Worm (Caenorhabditis elegans): ENCODE results near the gene T05G5.4.

T05G5.4 gene

ce11 chrIII:9789607-9790073, 40.9 kb downstream of the T05G5.4 start, which contains the start of gene R10E11.5:
Gene R10E11.5, minus strand, starts transcription at chrIII:9789657.
- TF ChIP-seq tra-1 (GFP tag; IDR thresholded peaks at IDR 0.05) = no peak
- no peak for TF ChIP-seq lin-38 (GFP tag; IDR thresholded peaks at IDR 0.05)
- no peak for TF ChIP-seq lim-7 (GFP tag; IDR thresholded peaks at IDR 0.05)
- no peak for TF ChIP-seq unc-39 (tag; optimal IDR thresholded peaks at IDR 0.05)
- TF ChIP-seq set-16 (GFP tag; IDR thresholded peaks at IDR 0.05) = no peak
- no peak for TF ChIP-seq T20F7.1 (GFP tag; optimal IDR thresholded peaks at IDR 0.05)
- TF ChIP-seq F37D6.2 (tag; optimal IDR thresholded peaks at IDR 0.05) = no peak
- TF ChIP-seq ceh-62 (tag; optimal IDR thresholded peaks at IDR 0.05) = no peak
- no peak for TF ChIP-seq nhr-42 (GFP tag; IDR thresholded peaks at IDR 0.05)
- TF ChIP-seq nhr-77 (tag; optimal IDR thresholded peaks at IDR 0.05) = no peak
- TF ChIP-seq nhr-76 (tag; optimal IDR thresholded peaks at IDR 0.05) = no peak
- no peak for TF ChIP-seq dmd-6 (GFP tag; IDR thresholded peaks at IDR 0.05)
- TF ChIP-seq nhr-10 (tag; optimal IDR thresholded peaks at IDR 0.05) = no peak
- no peak for TF ChIP-seq R02D3.7 (tag; optimal IDR thresholded peaks at IDR 0.05)
- no peak for TF ChIP-seq nhr-11 (tag; optimal IDR thresholded peaks at IDR 0.05)
- no peak for TF ChIP-seq lin-1 (GFP tag; IDR thresholded peaks at IDR 0.05)
- no peak for TF ChIP-seq hlh-11 (tag; optimal IDR thresholded peaks at IDR 0.05)
- no peak for TF ChIP-seq egl-43 (GFP tag; IDR thresholded peaks at IDR 0.05)
- no peak for TF ChIP-seq spr-3 (GFP tag; optimal IDR thresholded peaks at IDR 0.05)

- TF ChIP-seq unc-62 (GFP tag; optimal IDR thresholded peaks at IDR 0.05 in 1 of 2) (peak in 1 of 2 experiments; percentile 11), unc-62 (tag; optimal IDR thresholded peaks at IDR 0.05) (no peak), nhr-102 (tag; optimal IDR thresholded peaks at IDR 0.05) (no peak), madf-9 (GFP tag; conservative IDR thresholded peaks at IDR 0.05) (no peak), nhr-28 (tag; optimal IDR thresholded peaks at IDR 0.05) (peak; percentile 70), unc-130 (GFP tag; optimal IDR thresholded peaks at IDR 0.05) (peak; percentile 62), dpl-1 (GFP tag; optimal IDR thresholded peaks at IDR 0.05) (peak; percentile 79), lin-13 (GFP tag; optimal IDR thresholded peaks at IDR 0.05) (no peak), daf-8 (GFP tag; IDR thresholded peaks at IDR 0.05) (no peak), daf-16 (GFP tag; optimal IDR thresholded peaks at IDR 0.05) (no peak), daf-16 (tag; optimal IDR thresholded peaks at IDR 0.05) (peak; percentile 23)
These were observed 45.1 kb downstream of the T05G5.4 start, which contains the start of the genes R10E11.9 and mcm-6 for ce11 chrIII:9793592-9794417. Gene R10E11.9, minus strand, starts transcription at chrIII:9793642. Gene mcm-6, plus strand, starts transcription at chrIII:9794367.

- TF ChIP-seq zfp-2 (tag; optimal IDR thresholded peaks at IDR 0.05) (no peak), zfp-3 (GFP tag; conservative IDR thresholded peaks at IDR 0.05) (no peak), hif-1 (tag; optimal IDR thresholded peaks at IDR 0.05) (no peak), ceh-28 (tag; optimal IDR thresholded peaks at IDR 0.05) (no peak), pqm-1 (tag; optimal IDR thresholded peaks at IDR 0.05) (no peak), dpl-1 (GFP tag; optimal IDR thresholded peaks at IDR 0.05) (no peak), php-3 (GFP tag; IDR thresholded peaks at IDR 0.05) (no peak), attf-4 (tag; optimal IDR thresholded peaks at IDR 0.05) (no peak), R02D3.7 (tag; optimal IDR thresholded peaks at IDR 0.05) (no peak), aha-1 (tag) (no peak), nhr-111 (GFP tag; optimal IDR thresholded peaks at IDR 0.05) (no peak), egl-27 (tag; optimal IDR thresholded peaks at IDR 0.05) (no peak), nhr-25 (tag; optimal IDR thresholded peaks at IDR 0.05; ENCODE audit: borderline replicate concordance, insufficient read depth) (no peak), nhr-28 (tag; optimal IDR thresholded peaks at IDR 0.05) (no peak), F37D6.2 (tag; optimal IDR thresholded peaks at IDR 0.05) (no peak), hmg-1.1 (GFP tag; IDR thresholded peaks at IDR 0.05) (no peak), tra-1 (GFP tag; IDR thresholded peaks at IDR 0.05) (no peak)
These were observed 47.7 kb downstream of the T05G5.4 start, which contains the start of gene srxa-10 for ce11 chrIII:9796448-9796847. Gene srxa-10, minus strand, starts transcription at chrIII:9796548.
